Fruit fly (Drosophila melanogaster) whole organism, wandering third instar larva: Measurements from ENCODE around the gene CG32036.

Experiments used
- Abd-B ChIP-seq: fragments of >200 bp; optimal IDR thresholded peaks from 2 replicates; lab custom pipeline; 2017; ENCODE audit warnings: missing biosample characterization, missing genetic modification characterization
- CrebA ChIP-seq: fragments of 200-800 bp; sonication (Bioruptor generic); optimal IDR thresholded peaks from 2 replicates; lab custom pipeline; 2016; ENCODE audit warnings: missing biosample characterization, mild to moderate bottlenecking, missing genetic modification characterization, borderline replicate concordance
- Dfd ChIP-seq: fragments of >200 bp; optimal IDR thresholded peaks from 2 replicates; lab custom pipeline; 2017; ENCODE audit warnings: missing biosample characterization, missing genetic modification characterization
- Dif ChIP-seq: fragments of 200-275, 200-300 bp; sonication (Bioruptor generic); optimal IDR thresholded peaks from 2 replicates; lab custom pipeline; 2018; ENCODE audit warnings: missing biosample characterization, missing genetic modification characterization; ENCODE audit not compliant: partially characterized antibody
- GATAd ChIP-seq: sonication (Bioruptor generic); optimal IDR thresholded peaks from 2 replicates; lab custom pipeline; 2016; ENCODE audit warnings: missing biosample characterization, missing genetic modification characterization
- HLH106 ChIP-seq: fragments of 200-800 bp; optimal IDR thresholded peaks from 3 replicates; lab custom pipeline; 2019; ENCODE audit warnings: missing biosample characterization, mild to moderate bottlenecking, missing genetic modification characterization, moderate library complexity
- Hnf4 ChIP-seq: fragments of 200-800 bp; sonication (Bioruptor generic); optimal IDR thresholded peaks from 2 replicates; lab custom pipeline; 2016; ENCODE audit warnings: missing biosample characterization, mild to moderate bottlenecking, missing genetic modification characterization
- Hr78 ChIP-seq: fragments of >200 bp; optimal IDR thresholded peaks from 2 replicates; lab custom pipeline; 2017; ENCODE audit warnings: missing biosample characterization, missing genetic modification characterization
- Hr83 ChIP-seq: fragments of 200-300 bp; sonication (Bioruptor generic); optimal IDR thresholded peaks from 2 replicates; lab custom pipeline; 2016; ENCODE audit warnings: missing biosample characterization, mild to moderate bottlenecking, missing genetic modification characterization, moderate library complexity; ENCODE audit not compliant: poor library complexity, severe bottlenecking
- Jra ChIP-seq: sonication (Bioruptor generic); optimal IDR thresholded peaks from 2 replicates; lab custom pipeline; 2016; ENCODE audit warnings: missing biosample characterization, missing genetic modification characterization
- Mio ChIP-seq: sonication (Bioruptor generic); optimal IDR thresholded peaks from 2 replicates; lab custom pipeline; 2016; ENCODE audit warnings: missing biosample characterization, missing genetic modification characterization
- Myc ChIP-seq: fragments of >200 bp; optimal IDR thresholded peaks from 2 replicates; lab custom pipeline; 2017
- N ChIP-seq: fragments of >200 bp; optimal IDR thresholded peaks from 2 replicates; lab custom pipeline; 2018; ENCODE audit warnings: missing biosample characterization, missing external identifiers, missing genetic modification characterization
- OdsH ChIP-seq: fragments of 200-800 bp; sonication (Bioruptor generic); optimal IDR thresholded peaks from 2 replicates; lab custom pipeline; 2016; ENCODE audit warnings: missing biosample characterization, mild to moderate bottlenecking, missing genetic modification characterization
- Rel ChIP-seq, 2 experiments: fragments of 200-800 bp; sonication (Bioruptor generic) in 1 of 2; optimal IDR thresholded peaks; 2 replicates in 1 of 2; 3 replicates in 1 of 2; lab custom pipeline; 2016 to 2019; ENCODE audit warnings: mild to moderate bottlenecking in 2 of 2, missing biosample characterization in 2 of 2, missing genetic modification characterization in 2 of 2, moderate library complexity in 1 of 2
- Sp1 ChIP-seq: fragments of 200-800 bp; sonication (Bioruptor generic); optimal IDR thresholded peaks from 3 replicates; lab custom pipeline; 2019; ENCODE audit warnings: missing biosample characterization, mild to moderate bottlenecking, missing genetic modification characterization, moderate library complexity
- Vsx2 ChIP-seq: fragments of 200-300, 225-300 bp; sonication (Bioruptor generic); optimal IDR thresholded peaks from 2 replicates; lab custom pipeline; 2018; ENCODE audit warnings: missing biosample characterization, missing genetic modification characterization; ENCODE audit not compliant: partially characterized antibody
- br ChIP-seq: fragments of 200-800 bp; sonication (Bioruptor generic); optimal IDR thresholded peaks from 2 replicates; lab custom pipeline; 2016; ENCODE audit warnings: missing biosample characterization, missing genetic modification characterization
- brk ChIP-seq: fragments of 200-800 bp; sonication (Bioruptor generic); optimal IDR thresholded peaks from 2 replicates; lab custom pipeline; 2016; ENCODE audit warnings: missing biosample characterization, mild to moderate bottlenecking, missing genetic modification characterization
- dl ChIP-seq, 2 experiments: fragments of 175-275, 200-275 bp in 1 of 2; fragments of 200-275 bp in 1 of 2; sonication (Bioruptor generic); optimal IDR thresholded peaks; lab custom pipeline; 2018; ENCODE audit warnings: mild to moderate bottlenecking in 2 of 2, missing biosample characterization in 2 of 2, missing genetic modification characterization in 2 of 2, moderate library complexity in 2 of 2; ENCODE audit not compliant: partially characterized antibody in 2 of 2, insufficient read depth in 1 of 2
- dmrt93B ChIP-seq: fragments of 200-800 bp; sonication (Bioruptor generic); optimal IDR thresholded peaks from 2 replicates; lab custom pipeline; 2018; ENCODE audit warnings: missing biosample characterization, mild to moderate bottlenecking, missing genetic modification characterization
- dsf ChIP-seq: sonication (Bioruptor generic); optimal IDR thresholded peaks from 2 replicates; lab custom pipeline; 2016; ENCODE audit warnings: missing biosample characterization, missing genetic modification characterization, borderline replicate concordance
- ey ChIP-seq: fragments of 200-800 bp; sonication (Bioruptor generic); optimal IDR thresholded peaks from 2 replicates; lab custom pipeline; 2016; ENCODE audit warnings: missing biosample characterization, missing genetic modification characterization
- foxo ChIP-seq, 2 experiments: fragments of 200-800 bp; sonication (Bioruptor generic); optimal IDR thresholded peaks; 2 replicates in 1 of 2; 3 replicates in 1 of 2; lab custom pipeline; 2016 to 2017; ENCODE audit warnings: missing biosample characterization in 2 of 2, missing genetic modification characterization in 2 of 2
- fru ChIP-seq: fragments of 200-800 bp; sonication (Bioruptor generic); optimal IDR thresholded peaks from 3 replicates; lab custom pipeline; 2016; ENCODE audit warnings: missing biosample characterization, mild to moderate bottlenecking, missing genetic modification characterization
- h ChIP-seq: fragments of 200-800 bp; sonication (Bioruptor generic); optimal IDR thresholded peaks from 3 replicates; lab custom pipeline; 2016; ENCODE audit warnings: missing biosample characterization, mild to moderate bottlenecking, missing genetic modification characterization
- jim ChIP-seq: fragments of 175-275, 200-325 bp; sonication (Bioruptor generic); optimal IDR thresholded peaks from 2 replicates; lab custom pipeline; 2016; ENCODE audit warnings: missing biosample characterization, mild to moderate bottlenecking, missing genetic modification characterization
- lola ChIP-seq: fragments of >200 bp; optimal IDR thresholded peaks from 2 replicates; lab custom pipeline; 2017; ENCODE audit warnings: missing biosample characterization, missing genetic modification characterization
- rgr ChIP-seq: fragments of 200-800 bp; sonication (Bioruptor generic); optimal IDR thresholded peaks from 3 replicates; lab custom pipeline; 2016; ENCODE audit warnings: missing biosample characterization, mild to moderate bottlenecking, missing genetic modification characterization
- sage ChIP-seq: fragments of 200-800 bp; sonication (Bioruptor generic); optimal IDR thresholded peaks from 2 replicates; lab custom pipeline; 2016; ENCODE audit warnings: missing biosample characterization, mild to moderate bottlenecking, missing genetic modification characterization
- tai ChIP-seq: sonication (Bioruptor generic); optimal IDR thresholded peaks from 2 replicates; lab custom pipeline; 2016; ENCODE audit warnings: missing biosample characterization, missing genetic modification characterization
- usp ChIP-seq: fragments of >200 bp; optimal IDR thresholded peaks from 2 replicates; lab custom pipeline; 2017; ENCODE audit warnings: missing biosample characterization, missing genetic modification characterization
- woc ChIP-seq: sonication (Bioruptor generic); optimal IDR thresholded peaks from 2 replicates; lab custom pipeline; 2016; ENCODE audit warnings: missing biosample characterization, mild to moderate bottlenecking, missing genetic modification characterization

Gene CG32036

dm6 chr3L:9489133-9489532 is at the start of gene CG32036:
TSS of gene CG32036 (minus strand) at chr3L:9489233.
- TF ChIP-seq Hr78 (GFP tag; lab: Kevin White, UChicago) (no peak), Abd-B (GFP tag; lab: Kevin White, UChicago) (no peak), dsf (no peak), jim (GFP tag; lab: Kevin White, UChicago) (no peak), rgr (GFP tag; lab: Kevin White, UChicago) (no peak), Dif (GFP tag; lab: Kevin White, UChicago) (no peak), fru (no peak), Jra (GFP tag; lab: Kevin White, UChicago) (no peak), CrebA (no peak)

dm6 chr3L:9528835-9529234 is 39.8 kb upstream of the CG32036 start, which contains the start of gene Or67a:
TSS of gene Or67a (plus strand) at chr3L:9529067.
- TF ChIP-seq tai (no peak), dl (GFP tag; optimal IDR thresholded peaks at IDR 0.05; lab: Kevin White, UChicago; ENCODE audit: insufficient read depth in 1 of 2, partially characterized antibody in 2 of 2) (peak in 1 of 2 experiments; percentile 26), usp (GFP tag; lab: Kevin White, UChicago) (no peak), h (GFP tag; lab: Kevin White, UChicago) (no peak), woc (no peak)

DNA sequence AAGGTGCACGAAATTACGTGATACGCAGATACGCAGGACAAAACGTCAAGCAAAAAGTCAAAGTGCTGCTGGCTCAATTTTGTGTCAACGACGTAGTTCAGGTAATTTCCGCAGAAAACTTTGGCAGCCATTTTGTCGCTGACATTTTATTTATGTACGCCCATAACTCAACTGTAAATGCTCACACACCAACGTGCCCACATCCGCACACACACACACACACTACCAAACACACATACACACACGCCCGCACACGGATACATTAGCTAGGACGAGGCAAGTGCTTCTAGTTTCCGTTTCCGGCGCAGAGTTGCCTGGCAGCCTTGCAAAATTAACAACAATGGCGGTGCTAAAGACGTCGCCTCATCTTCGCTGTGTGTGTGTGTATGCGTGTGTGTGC is 36.4 kb upstream of the CG32036 start, which contains the start of gene CG33700:
Gene CG33700 (minus strand): TSS at position 101 of the 400 bp plus-strand sequence.
- TF ChIP-seq Myc (no peak), Dfd (GFP tag; lab: Kevin White, UChicago) (peak; percentile 70)

DNA sequence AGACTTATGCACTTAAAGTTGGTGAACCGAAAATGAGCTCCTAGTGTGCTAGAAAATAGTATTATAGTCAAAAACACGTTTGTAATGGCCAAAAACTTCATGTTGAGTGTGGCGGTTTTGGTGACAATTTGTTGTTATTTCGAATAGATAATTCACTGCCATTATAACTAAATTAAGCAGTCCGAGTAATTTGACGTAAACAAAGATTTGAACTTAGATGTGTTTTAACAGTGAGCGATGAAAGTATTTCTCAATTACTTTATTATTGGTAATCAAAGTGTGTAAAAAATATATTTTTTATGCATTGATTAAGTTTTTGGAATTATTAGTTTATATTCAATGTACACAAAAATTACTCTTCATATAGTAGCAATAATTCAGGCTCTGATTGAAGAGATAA is 24.3 kb upstream of the CG32036 start, which contains the start of gene CG33702:
Gene CG33702 (minus strand): TSS at position 101 of the 400 bp plus-strand sequence.
- TF ChIP-seq Dfd (GFP tag; lab: Kevin White, UChicago) (no peak), Vsx2 (GFP tag; lab: Kevin White, UChicago) (no peak), brk (GFP tag; lab: Kevin White, UChicago) (no peak), woc (no peak), fru (no peak), foxo (GFP tag; optimal IDR thresholded peaks at IDR 0.05; lab: Kevin White, UChicago) (no peak), Mio (GFP tag; lab: Kevin White, UChicago) (no peak), tai (no peak), dsf (no peak)

DNA sequence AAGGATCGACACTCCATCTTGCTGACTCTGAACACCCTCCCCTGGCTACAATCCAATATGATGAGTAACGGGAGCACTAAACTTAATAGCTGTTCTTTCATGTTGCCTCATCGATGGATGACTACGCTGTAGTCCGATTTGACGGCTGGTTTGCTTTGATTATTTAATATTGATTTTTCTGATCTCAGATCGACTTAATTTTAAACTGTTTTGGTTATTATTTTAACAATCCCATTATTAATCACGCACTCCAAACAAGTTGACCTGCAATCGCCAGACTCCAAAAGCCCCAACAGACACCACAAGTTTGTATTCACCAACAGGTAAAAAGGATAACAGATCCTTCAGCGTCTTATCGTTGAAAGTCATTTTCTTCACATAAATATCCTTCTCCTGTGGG is 23.5 kb upstream of the CG32036 start, which contains the start of gene CG33703:
Gene CG33703 (minus strand): TSS at position 101 of the 400 bp plus-strand sequence.
- TF ChIP-seq rgr (GFP tag; lab: Kevin White, UChicago) (no peak), OdsH (no peak), jim (GFP tag; lab: Kevin White, UChicago) (no peak), GATAd (GFP tag; lab: Kevin White, UChicago) (no peak), Dfd (GFP tag; lab: Kevin White, UChicago) (no peak), ey (no peak)

- peak; percentile 33 for TF ChIP-seq rgr (GFP tag; lab: Kevin White, UChicago)
- TF ChIP-seq N (GFP tag; lab: Kevin White, UChicago) = no peak
- peak; percentile 27 for TF ChIP-seq Hnf4 (GFP tag; lab: Kevin White, UChicago)
- TF ChIP-seq Sp1 (GFP tag; lab: Kevin White, UChicago) = peak; percentile 72
- TF ChIP-seq dsf = no peak
- TF ChIP-seq foxo (GFP tag; optimal IDR thresholded peaks at IDR 0.05; lab: Kevin White, UChicago) = peak in 1 of 2 experiments; percentile 33
- peak; percentile 31 for TF ChIP-seq h (GFP tag; lab: Kevin White, UChicago)
- TF ChIP-seq dmrt93B (GFP tag; lab: Kevin White, UChicago) = no peak
- peak; percentile 8 for TF ChIP-seq HLH106
- TF ChIP-seq Jra (GFP tag; lab: Kevin White, UChicago) = peak; percentile 25
- no peak for TF ChIP-seq Hr78 (GFP tag; lab: Kevin White, UChicago)
- TF ChIP-seq Rel (GFP tag; optimal IDR thresholded peaks at IDR 0.05; lab: Kevin White, UChicago) = no peak
- TF ChIP-seq Rel (tag; optimal IDR thresholded peaks at IDR 0.05; lab: Kevin White, UChicago) = peak; percentile 48
- peak; percentile 69 for TF ChIP-seq brk (GFP tag; lab: Kevin White, UChicago)
- no peak for TF ChIP-seq Hr83 (GFP tag; lab: Kevin White, UChicago)
- TF ChIP-seq lola (GFP tag; lab: Kevin White, UChicago) = no peak
- TF ChIP-seq sage (GFP tag; lab: Kevin White, UChicago) = no peak
- no peak for TF ChIP-seq fru
- peak; percentile 7 for TF ChIP-seq Myc
- peak; percentile 6 for TF ChIP-seq br (GFP tag; lab: Kevin White, UChicago)
- no peak for TF ChIP-seq jim (GFP tag; lab: Kevin White, UChicago)
- peak; percentile 39 for TF ChIP-seq tai
- TF ChIP-seq OdsH = peak; percentile 14
Observed at dm6 chr3L:9511287-9512256, 22.5 kb upstream of the CG32036 start, which contains the start of gene RpS9. TSS of gene RpS9 (minus strand) at chr3L:9511531.
